Worm (Caenorhabditis elegans) whole organism, young adult: ENCODE data around the gene stim-1.

Experiments
- F10E7.11 ChIP-seq: sonication (generic microtip); optimal IDR thresholded peaks from 2 replicates; lab custom pipeline; 2017; ENCODE audit warnings: mild to moderate bottlenecking, missing genetic modification characterization, moderate library complexity, missing compliant biosample characterization
- F33H1.4 ChIP-seq: fragments of 200-800 bp; sonication (Bioruptor generic); IDR thresholded peaks from 2 replicates; pipeline ENCODE4 v1.3.6; 2022; ENCODE audit warnings: missing genetic modification reagents, missing genetic modification characterization, missing compliant biosample characterization
- F49E8.2 ChIP-seq: sonication (generic microtip); optimal IDR thresholded peaks from 3 replicates; lab custom pipeline; 2017; ENCODE audit warnings: missing genetic modification characterization, mild to moderate bottlenecking, missing compliant biosample characterization, antibody characterized with exemption, moderate library complexity; ENCODE audit not compliant: insufficient read depth
- K11D2.4 ChIP-seq: fragments of 200-800 bp; sonication (Bioruptor generic); IDR thresholded peaks from 2 replicates; pipeline ENCODE4 v1.3.6; 2022; ENCODE audit warnings: missing genetic modification reagents, missing genetic modification characterization, missing compliant biosample characterization
- T26A5.8 ChIP-seq: sonication (generic microtip); optimal IDR thresholded peaks from 2 replicates; lab custom pipeline; 2016; ENCODE audit warnings: missing genetic modification characterization, missing compliant biosample characterization
- akir-1 ChIP-seq: fragments of 200-800 bp; sonication (Bioruptor generic); optimal IDR thresholded peaks from 2 replicates; lab custom pipeline; 2018; ENCODE audit warnings: mild to moderate bottlenecking, missing genetic modification characterization, moderate library complexity, missing compliant biosample characterization
- cebp-1 ChIP-seq, 2 experiments: fragments of 200-800 bp in 1 of 2; sonication (Bioruptor generic) in 1 of 2; sonication (generic microtip) in 1 of 2; IDR thresholded peaks in 1 of 2; optimal IDR thresholded peaks in 1 of 2; 2 replicates each; pipeline versions ENCODE4 v1.3.6 to Lab custom; 2017 to 2022; ENCODE audit warnings: missing compliant biosample characterization in 2 of 2, missing genetic modification characterization in 2 of 2, mild to moderate bottlenecking in 1 of 2, missing genetic modification reagents in 1 of 2, moderate library complexity in 1 of 2
- ceh-27 ChIP-seq: fragments of 200-800 bp; sonication (Bioruptor generic); optimal IDR thresholded peaks from 2 replicates; lab custom pipeline; 2018; ENCODE audit warnings: mild to moderate bottlenecking, missing genetic modification characterization, moderate library complexity, missing compliant biosample characterization
- die-1 ChIP-seq: sonication (generic microtip); optimal IDR thresholded peaks from 2 replicates; lab custom pipeline; 2016; ENCODE audit warnings: missing genotype, mild to moderate bottlenecking, missing genetic modification characterization, missing compliant biosample characterization
- dpff-1 ChIP-seq: sonication (generic microtip); optimal IDR thresholded peaks from 2 replicates; lab custom pipeline; 2017; ENCODE audit warnings: mild to moderate bottlenecking, missing genetic modification characterization, missing compliant biosample characterization
- egl-18 ChIP-seq: fragments of 200-800 bp; sonication (Bioruptor generic); IDR thresholded peaks from 2 replicates; pipeline ENCODE4 v1.3.6; 2022; ENCODE audit warnings: missing genetic modification reagents, missing genetic modification characterization, missing compliant biosample characterization
- egl-44 ChIP-seq: fragments of 200-800 bp; sonication (Bioruptor generic); IDR thresholded peaks from 2 replicates; pipeline ENCODE4 v1.3.6; 2022; ENCODE audit warnings: missing genetic modification reagents, missing genetic modification characterization, missing compliant biosample characterization
- fkh-3 ChIP-seq: sonication (generic microtip); optimal IDR thresholded peaks from 2 replicates; lab custom pipeline; 2016; ENCODE audit warnings: mild to moderate bottlenecking, missing genetic modification characterization, missing compliant biosample characterization
- hlh-26 ChIP-seq: fragments of 200-800 bp; sonication (Bioruptor generic); conservative IDR thresholded peaks from 2 replicates; pipeline ENCODE4 v1.3.6; 2022; ENCODE audit warnings: missing genetic modification reagents, missing genetic modification characterization, missing compliant biosample characterization
- hmg-1.2 ChIP-seq: fragments of 200-800 bp; sonication (Bioruptor generic); IDR thresholded peaks from 2 replicates; pipeline ENCODE4 v1.3.6; 2022; ENCODE audit warnings: missing genetic modification reagents, missing genetic modification characterization, missing compliant biosample characterization
- let-607 ChIP-seq, 2 experiments: fragments of 200-800 bp in 1 of 2; sonication (Bioruptor generic) in 1 of 2; sonication (generic microtip) in 1 of 2; optimal IDR thresholded peaks; 2 replicates each; lab custom pipeline; 2016 to 2018; ENCODE audit warnings: mild to moderate bottlenecking in 2 of 2, missing compliant biosample characterization in 2 of 2, missing genetic modification characterization in 2 of 2, moderate library complexity in 2 of 2, missing genotype in 1 of 2
- lir-1 ChIP-seq: fragments of 200-800 bp; sonication (Bioruptor generic); conservative IDR thresholded peaks from 2 replicates; pipeline ENCODE4 v1.3.6; 2022; ENCODE audit warnings: missing genetic modification reagents, missing genetic modification characterization, missing compliant biosample characterization
- mel-28 ChIP-seq: sonication (generic microtip); optimal IDR thresholded peaks from 2 replicates; lab custom pipeline; 2016; ENCODE audit warnings: borderline replicate concordance, mild to moderate bottlenecking, missing genetic modification characterization, missing compliant biosample characterization
- nfya-1 ChIP-seq: sonication (generic microtip); optimal IDR thresholded peaks from 2 replicates; lab custom pipeline; 2017; ENCODE audit warnings: antibody characterized with exemption, missing compliant biosample characterization, missing genetic modification characterization, borderline replicate concordance; ENCODE audit not compliant: insufficient read depth
- nfyb-1 ChIP-seq: fragments of 200-800 bp; sonication (Bioruptor generic); IDR thresholded peaks from 2 replicates; pipeline ENCODE4 v1.3.6; 2022; ENCODE audit warnings: missing genetic modification reagents, missing genetic modification characterization, missing compliant biosample characterization
- nhr-120 ChIP-seq: fragments of 200-800 bp; sonication (Bioruptor generic); IDR thresholded peaks from 2 replicates; pipeline ENCODE4 v1.3.6; 2022; ENCODE audit warnings: missing genetic modification characterization, missing compliant biosample characterization
- rpc-1 ChIP-seq, 2 experiments: fragments of 150-350 bp in 1 of 2; sonication (generic microtip) in 1 of 2; optimal IDR thresholded peaks; 2 replicates each; lab custom pipeline; 2014 to 2018; ENCODE audit warnings: missing biosample characterization in 1 of 2, missing genetic modification characterization in 1 of 2, missing genetic modification reagents in 1 of 2, missing genotype in 1 of 2
- sdz-38 ChIP-seq: sonication (generic microtip); optimal IDR thresholded peaks from 2 replicates; lab custom pipeline; 2016; ENCODE audit warnings: missing genotype, missing genetic modification characterization, missing compliant biosample characterization
- snpc-3.4 ChIP-seq: sonication (generic microtip); optimal IDR thresholded peaks from 2 replicates; lab custom pipeline; 2017; ENCODE audit warnings: missing genetic modification characterization, mild to moderate bottlenecking, missing compliant biosample characterization, antibody characterized with exemption, moderate library complexity, missing genotype, missing genetic modification reagents
- sptf-2 ChIP-seq: fragments of 200-800 bp; sonication (Bioruptor generic); optimal IDR thresholded peaks from 2 replicates; lab custom pipeline; 2018; ENCODE audit warnings: mild to moderate bottlenecking, missing genetic modification characterization, missing compliant biosample characterization
- tbp1 ChIP-seq: fragments of 200-800 bp; sonication (Bioruptor generic); optimal IDR thresholded peaks from 2 replicates; lab custom pipeline; 2018; ENCODE audit warnings: mild to moderate bottlenecking, missing genetic modification characterization, missing compliant biosample characterization
- xnd-1 ChIP-seq: sonication (generic microtip); optimal IDR thresholded peaks from 2 replicates; lab custom pipeline; 2016; ENCODE audit warnings: missing genotype, missing genetic modification reagents, missing genetic modification characterization, missing compliant biosample characterization
- zfh-2 ChIP-seq: fragments of 200-800 bp; sonication (Bioruptor generic); conservative IDR thresholded peaks from 2 replicates; pipeline ENCODE4 v1.3.6; 2022; ENCODE audit warnings: missing genetic modification reagents, missing genetic modification characterization, missing compliant biosample characterization
- zim-3 ChIP-seq: sonication (generic microtip); optimal IDR thresholded peaks from 2 replicates; lab custom pipeline; 2017; ENCODE audit warnings: mild to moderate bottlenecking, missing genetic modification characterization, moderate library complexity, missing compliant biosample characterization
- ztf-26 ChIP-seq: sonication (generic microtip); optimal IDR thresholded peaks from 2 replicates; lab custom pipeline; 2017; ENCODE audit warnings: missing genetic modification characterization, missing compliant biosample characterization
- ztf-3 ChIP-seq: fragments of 200-800 bp; sonication (Bioruptor generic); optimal IDR thresholded peaks from 2 replicates; lab custom pipeline; 2018; ENCODE audit warnings: mild to moderate bottlenecking, missing genetic modification characterization, missing compliant biosample characterization

The stim-1 gene

DNA sequence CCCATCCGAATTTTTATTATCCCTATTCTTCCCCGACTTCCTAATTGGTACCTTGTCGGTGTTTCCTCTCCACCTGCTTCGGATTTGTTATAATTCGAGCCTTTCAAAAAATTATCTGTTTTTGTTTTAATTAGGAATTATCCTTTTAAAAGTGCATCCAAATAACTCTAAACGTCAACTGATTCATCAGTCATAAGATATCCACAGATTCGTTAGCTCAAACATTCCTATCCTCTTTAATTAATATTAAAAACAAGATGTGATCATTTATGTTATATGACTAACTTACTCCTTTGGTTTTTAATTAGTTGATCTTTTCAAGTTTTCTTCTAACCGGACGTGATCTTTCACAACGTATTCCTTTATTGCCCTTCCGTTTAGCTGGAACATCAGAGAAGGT, 28.3 kb upstream of the stim-1 start:
- TF ChIP-seq rpc-1 (optimal IDR thresholded peaks at IDR 0.05; lab: Kevin White, UChicago) (no peak), rpc-1 (tag; optimal IDR thresholded peaks at IDR 0.05; lab: Kevin White, UChicago) (no peak), F33H1.4 (GFP tag; lab: Robert Waterston, UW) (no peak), egl-18 (GFP tag; lab: Robert Waterston, UW) (no peak), T26A5.8 (tag; lab: Kevin White, UChicago) (no peak), egl-44 (no peak), nhr-120 (GFP tag; lab: Robert Waterston, UW) (no peak), xnd-1 (tag; lab: Kevin White, UChicago) (no peak), hlh-26 (GFP tag; lab: Robert Waterston, UW) (no peak)

DNA sequence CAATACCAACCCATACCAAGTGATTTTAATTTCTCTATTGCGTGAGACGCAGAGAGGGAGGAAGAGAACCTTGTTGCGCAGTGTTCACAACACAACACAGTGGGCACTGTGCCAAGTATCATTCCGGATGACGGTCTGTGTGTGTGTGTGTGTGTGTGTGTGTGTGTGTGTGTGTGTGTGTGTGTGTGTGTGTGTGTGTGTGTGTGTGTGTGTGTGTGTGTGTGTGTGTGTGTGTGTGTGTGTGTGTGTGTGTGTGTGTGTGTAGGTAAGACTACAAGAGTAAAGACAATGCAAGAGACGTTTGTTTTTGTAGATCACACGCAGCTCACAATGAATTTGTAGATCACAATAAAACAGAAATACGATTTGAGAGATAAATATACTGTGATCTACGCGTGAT, 27.0 kb upstream of the stim-1 start:
- TF ChIP-seq akir-1 (GFP tag; lab: Kevin White, UChicago) (peak; percentile 66), ceh-27 (GFP tag; lab: Kevin White, UChicago) (peak; percentile 39), lir-1 (peak; percentile 56; the same call in 1 of the 2 replicates), ztf-3 (GFP tag; lab: Kevin White, UChicago) (peak; percentile 59), hmg-1.2 (GFP tag; lab: Robert Waterston, UW) (peak; percentile 22)

DNA sequence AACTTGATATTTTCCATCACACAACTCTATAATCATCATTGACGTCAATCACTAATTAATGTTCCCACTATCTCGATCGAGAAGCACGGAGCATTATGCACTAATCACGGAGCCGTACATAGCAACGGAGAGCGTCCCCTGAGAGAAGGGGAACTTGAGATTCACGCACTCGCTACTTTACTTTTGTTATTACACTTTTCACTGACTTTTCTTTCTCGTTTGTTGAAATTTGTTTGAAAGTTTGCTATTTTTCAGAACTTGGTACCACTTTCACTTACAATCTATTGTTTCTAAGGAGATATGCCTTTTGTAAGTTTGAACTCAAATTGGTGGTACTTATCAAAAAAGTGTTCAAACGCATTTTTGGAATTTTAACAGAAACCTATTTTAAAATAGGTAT, 25.6 kb upstream of the stim-1 start, which contains the start of gene Y55B1BR.8:
Gene Y55B1BR.8, plus strand, starts transcription at position 301 of the 400 bp plus-strand sequence.
- no peak for TF ChIP-seq ztf-26 (tag; lab: Kevin White, UChicago)
- TF ChIP-seq egl-18 (GFP tag; lab: Robert Waterston, UW), result no peak
- no peak for TF ChIP-seq die-1 (tag; lab: Kevin White, UChicago)
- TF ChIP-seq sptf-2 (GFP tag; lab: Kevin White, UChicago), result no peak
- TF ChIP-seq zim-3 (tag; lab: Kevin White, UChicago), result no peak
- TF ChIP-seq F49E8.2, result no peak

DNA sequence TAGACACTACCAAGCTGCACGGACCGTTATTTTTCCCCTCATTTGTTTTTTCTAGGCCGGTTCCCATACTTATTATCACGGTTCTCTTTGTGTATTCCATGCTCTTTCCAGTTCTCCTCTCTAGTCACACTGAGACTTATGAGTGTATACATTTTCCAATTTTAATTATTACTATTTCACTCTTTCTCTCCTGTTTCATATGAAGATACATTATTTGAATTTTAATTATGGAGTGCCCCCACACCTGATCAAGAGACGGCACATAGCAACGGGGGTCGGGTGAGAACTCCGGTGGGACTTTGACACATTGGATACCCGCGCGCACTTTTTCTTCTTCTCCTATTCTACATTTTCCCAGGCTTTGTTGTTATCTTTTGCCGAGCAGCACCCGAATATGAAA, 21.4 kb upstream of the stim-1 start, which contains the start of gene affl-1:
Gene affl-1, plus strand, starts transcription at position 301 of the 400 bp plus-strand sequence.
- TF ChIP-seq nfyb-1 (GFP tag; lab: Robert Waterston, UW) (no peak), F49E8.2 (no peak), K11D2.4 (no peak), cebp-1 (GFP tag; IDR thresholded peaks at IDR 0.05; lab: Robert Waterston, UW) (no peak), cebp-1 (tag; optimal IDR thresholded peaks at IDR 0.05; lab: Kevin White, UChicago) (no peak), nfya-1 (no peak), F10E7.11 (tag; lab: Kevin White, UChicago) (no peak), snpc-3.4 (no peak), dpff-1 (no peak), sdz-38 (tag; lab: Kevin White, UChicago) (no peak), mel-28 (tag; lab: Kevin White, UChicago) (no peak), tbp1 (GFP tag; lab: Kevin White, UChicago) (no peak), let-607 (tag; optimal IDR thresholded peaks at IDR 0.05; lab: Kevin White, UChicago) (no peak)

DNA sequence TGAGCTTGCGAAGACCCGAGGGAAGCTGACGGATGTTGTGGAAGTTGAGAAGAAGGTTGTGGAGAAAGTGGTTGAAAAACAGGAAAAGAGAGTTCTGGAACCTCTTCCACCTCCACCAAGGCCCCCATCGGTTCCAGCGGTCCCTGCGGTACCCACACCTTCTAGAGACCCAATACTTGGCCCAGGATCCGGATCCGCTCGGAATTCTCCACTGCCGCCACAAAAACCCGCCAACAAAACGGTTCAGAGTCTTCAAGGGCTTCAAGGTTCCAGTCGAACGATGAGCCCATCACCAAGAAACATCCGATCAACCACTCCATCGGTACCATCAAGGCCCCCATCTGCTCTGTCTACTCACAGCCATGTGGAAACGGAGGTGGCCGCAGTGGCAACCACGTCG, 18.5 kb upstream of the stim-1 start:
- TF ChIP-seq zfh-2 (GFP tag; lab: Robert Waterston, UW) (peak; percentile 70), fkh-3 (tag; lab: Kevin White, UChicago) (no peak)
